Fruit fly (Drosophila melanogaster): ENCODE results near the gene CG34273.

Gene CG34273

dm6 chr3R:14557480-14558354 is 40.9 kb downstream of the CG34273 start, which contains the start of gene Pde6 (continued):
- TF ChIP-seq CG6654 (GFP tag; optimal IDR thresholded peaks at IDR 0.05), result no peak
- no peak for TF ChIP-seq Ptx1 (GFP tag; IDR thresholded peaks at IDR 0.05)
- TF ChIP-seq sr (GFP tag; IDR thresholded peaks at IDR 0.05), result peak; percentile 6; the same call in 1 of the 3 replicates
- TF ChIP-seq Dek (tag; optimal IDR thresholded peaks at IDR 0.05), result no peak
- TF ChIP-seq gcm (GFP tag; optimal IDR thresholded peaks at IDR 0.05), result no peak
- no peak for TF ChIP-seq CG11504 (tag; optimal IDR thresholded peaks at IDR 0.05)
- TF ChIP-seq CG4854 (GFP tag; optimal IDR thresholded peaks at IDR 0.05), result no peak
- TF ChIP-seq CG7271 (tag; optimal IDR thresholded peaks at IDR 0.05), result no peak
- TF ChIP-seq CG13287 (GFP tag; IDR thresholded peaks at IDR 0.05; ENCODE audit: partially characterized antibody), result no peak
- no peak for TF ChIP-seq CG17328 (GFP tag; IDR thresholded peaks at IDR 0.05)
- no peak for TF ChIP-seq CG1024 (GFP tag; IDR thresholded peaks at IDR 0.05)
- no peak for TF ChIP-seq lilli (GFP tag; optimal IDR thresholded peaks at IDR 0.05)
- no peak for TF ChIP-seq CG14050 (GFP tag; IDR thresholded peaks at IDR 0.05)
- TF ChIP-seq CG10431 (GFP tag; optimal IDR thresholded peaks at IDR 0.05), result no peak
- TF ChIP-seq CG15479 (GFP tag; optimal IDR thresholded peaks at IDR 0.05), result no peak
- TF ChIP-seq CG12219 (GFP tag; optimal IDR thresholded peaks at IDR 0.05), result no peak
- TF ChIP-seq Asciz (GFP tag; optimal IDR thresholded peaks at IDR 0.05), result no peak
- no peak for TF ChIP-seq gsb-n (tag; optimal IDR thresholded peaks at IDR 0.05)
- 0 out of 3 replicates have a peak, but pooled peaks have one; percentile 9 for TF ChIP-seq hb (GFP tag; IDR thresholded peaks at IDR 0.05; ENCODE audit: partially characterized antibody)
- peak; percentile 26; the same call in 1 of the 2 replicates for TF ChIP-seq amos (GFP tag; IDR thresholded peaks at IDR 0.05; ENCODE audit: partially characterized antibody)
- no peak for TF ChIP-seq Ets65A (GFP tag)
- TF ChIP-seq CG4360 (GFP tag; IDR thresholded peaks at IDR 0.05), result no peak
- no peak for TF ChIP-seq Fer2 (tag; optimal IDR thresholded peaks at IDR 0.05)
- TF ChIP-seq CG8924 (tag; optimal IDR thresholded peaks at IDR 0.05), result no peak
- TF ChIP-seq Dll (GFP tag; IDR thresholded peaks at IDR 0.05; ENCODE audit: partially characterized antibody), result no peak
- TF ChIP-seq Nf-YA (GFP tag; IDR thresholded peaks at IDR 0.05), result peak; percentile 57
- no peak for TF ChIP-seq CG33557 (GFP tag; optimal IDR thresholded peaks at IDR 0.05)
- no peak for TF ChIP-seq CG8478 (optimal IDR thresholded peaks at IDR 0.05)
- no peak for TF ChIP-seq CG2202 (tag; optimal IDR thresholded peaks at IDR 0.05)
- TF ChIP-seq CG18011 (GFP tag; optimal IDR thresholded peaks at IDR 0.05), result no peak
- TF ChIP-seq CoRest (tag; optimal IDR thresholded peaks at IDR 0.05), result no peak
- no peak for TF ChIP-seq cas (GFP tag; IDR thresholded peaks at IDR 0.05)
- no peak for TF ChIP-seq CG9609 (GFP tag; optimal IDR thresholded peaks at IDR 0.05)
- no peak for TF ChIP-seq insv (GFP tag; optimal IDR thresholded peaks at IDR 0.05)
- TF ChIP-seq ems (GFP tag; optimal IDR thresholded peaks at IDR 0.05), result no peak
- TF ChIP-seq pho (GFP tag; optimal IDR thresholded peaks at IDR 0.05), result no peak
- no peak for TF ChIP-seq CG15696 (tag; optimal IDR thresholded peaks at IDR 0.05)
- no peak for TF ChIP-seq Gsc (GFP tag; IDR thresholded peaks at IDR 0.05)
- TF ChIP-seq CG33213 (GFP tag; optimal IDR thresholded peaks at IDR 0.05), result no peak
- TF ChIP-seq Jarid2 (GFP tag; optimal IDR thresholded peaks at IDR 0.05), result peak; percentile 82
- TF ChIP-seq Lpt (GFP tag; optimal IDR thresholded peaks at IDR 0.05), result no peak
- TF ChIP-seq Oli (tag; optimal IDR thresholded peaks at IDR 0.05), result no peak
- TF ChIP-seq D19B (GFP tag; optimal IDR thresholded peaks at IDR 0.05), result no peak
- TF ChIP-seq slou (GFP tag; optimal IDR thresholded peaks at IDR 0.05), result no peak
- TF ChIP-seq tna (GFP tag; IDR thresholded peaks at IDR 0.05; ENCODE audit: partially characterized antibody), result 0 out of 2 replicates have a peak, but pooled peaks have one; percentile 30
- no peak for TF ChIP-seq sim (GFP tag; IDR thresholded peaks at IDR 0.05)
- TF ChIP-seq CG1647 (GFP tag; optimal IDR thresholded peaks at IDR 0.05), result no peak
- TF ChIP-seq CG7839 (tag; optimal IDR thresholded peaks at IDR 0.05), result no peak
- no peak for TF ChIP-seq jing (GFP tag; optimal IDR thresholded peaks at IDR 0.05)
